Worm (Caenorhabditis elegans): ENCODE measurements around the gene F13A2.3.

F13A2.3 gene

ce11 chrV:4396257-4396656, at the start of gene F13A2.3:
TSS of gene F13A2.3 (minus strand) at chrV:4396357.
- no peak for TF ChIP-seq lin-14 (GFP tag; optimal IDR thresholded peaks at IDR 0.05)

ce11 chrV:4442749-4443381, 46.7 kb upstream of the F13A2.3 start, which contains the start of gene rft-1:
TSS of gene rft-1 (minus strand) at chrV:4443223.
- TF ChIP-seq lin-35 (GFP tag; optimal IDR thresholded peaks at IDR 0.05) (peak in 1 of 2 experiments; percentile 21), nhr-20 (tag; optimal IDR thresholded peaks at IDR 0.05) (peak; percentile 23), sox-4 (tag; optimal IDR thresholded peaks at IDR 0.05) (no peak), efl-1 (optimal IDR thresholded peaks at IDR 0.05) (no peak), efl-1 (GFP tag; optimal IDR thresholded peaks at IDR 0.05 in 1 of 2) (peak in 1 of 2 experiments; percentile 88)

ce11 chrV:4437215-4437614, 41.1 kb upstream of the F13A2.3 start:
- TF ChIP-seq zip-4 (GFP tag; optimal IDR thresholded peaks at IDR 0.05) (no peak), blmp-1 (tag; optimal IDR thresholded peaks at IDR 0.05) (peak; percentile 59), vab-15 (tag; optimal IDR thresholded peaks at IDR 0.05) (no peak), C16A3.4 (tag; optimal IDR thresholded peaks at IDR 0.05) (no peak), nhr-84 (tag; optimal IDR thresholded peaks at IDR 0.05) (no peak)

ce11 chrV:4435411-4435981, 39.3 kb upstream of the F13A2.3 start, which contains the start of gene Y47D7A.13:
TSS of gene Y47D7A.13 (minus strand) at chrV:4435927.
- TF ChIP-seq ztf-4 (tag; optimal IDR thresholded peaks at IDR 0.05), result no peak
- TF ChIP-seq ama-1 (optimal IDR thresholded peaks at IDR 0.05), result no peak
- peak; percentile 52 for TF ChIP-seq ceh-8 (GFP tag; optimal IDR thresholded peaks at IDR 0.05)

- TF ChIP-seq ceh-8 (GFP tag; optimal IDR thresholded peaks at IDR 0.05), result peak; percentile 62
- no peak for TF ChIP-seq C34B4.2 (tag; optimal IDR thresholded peaks at IDR 0.05)
Measured at ce11 chrV:4432783-4433237, 36.7 kb upstream of the F13A2.3 start, which contains the start of gene Y47D7A.15. TSS of gene Y47D7A.15 (minus strand) at chrV:4433187.

- TF ChIP-seq mep-1 (tag; optimal IDR thresholded peaks at IDR 0.05) (no peak), F16B12.6 (tag; optimal IDR thresholded peaks at IDR 0.05) (no peak), rnt-1 (tag; optimal IDR thresholded peaks at IDR 0.05) (no peak), Y116A8C.19 (tag; optimal IDR thresholded peaks at IDR 0.05; ENCODE audit: borderline replicate concordance) (no peak), ces-1 (GFP tag; optimal IDR thresholded peaks at IDR 0.05) (no peak), nhr-76 (tag; optimal IDR thresholded peaks at IDR 0.05) (no peak), hpl-2 (GFP tag; optimal IDR thresholded peaks at IDR 0.05) (no peak), elt-3 (tag; optimal IDR thresholded peaks at IDR 0.05) (no peak), lin-13 (GFP tag; optimal IDR thresholded peaks at IDR 0.05) (no peak), nhr-90 (tag; optimal IDR thresholded peaks at IDR 0.05; ENCODE audit: poor library complexity) (no peak), xbp-1 (tag; optimal IDR thresholded peaks at IDR 0.05) (no peak), ets-5 (GFP tag; IDR thresholded peaks at IDR 0.05) (no peak), unc-62 (GFP tag; optimal IDR thresholded peaks at IDR 0.05) (no peak), grh-1 (GFP tag; IDR thresholded peaks at IDR 0.05) (no peak)
Measured at ce11 chrV:4429576-4429975, 33.4 kb upstream of the F13A2.3 start, which contains the start of gene Y47D7A.12. TSS of gene Y47D7A.12 (minus strand) at chrV:4429676.

ce11 chrV:4428202-4428601, 32.0 kb upstream of the F13A2.3 start, which contains the start of gene Y47D7A.11:
TSS of gene Y47D7A.11 (minus strand) at chrV:4428302.
- TF ChIP-seq hlh-17 (GFP tag; optimal IDR thresholded peaks at IDR 0.05; ENCODE audit: borderline replicate concordance) (no peak), xbp-1 (tag; optimal IDR thresholded peaks at IDR 0.05) (no peak), nhr-71 (tag; optimal IDR thresholded peaks at IDR 0.05) (no peak), tbx-2 (tag; optimal IDR thresholded peaks at IDR 0.05) (no peak), lin-13 (GFP tag; optimal IDR thresholded peaks at IDR 0.05) (no peak), ceh-90 (tag; optimal IDR thresholded peaks at IDR 0.05) (no peak), egl-13 (tag; optimal IDR thresholded peaks at IDR 0.05) (no peak), aha-1 (tag; optimal IDR thresholded peaks at IDR 0.05) (no peak), nhr-19 (GFP tag; conservative IDR thresholded peaks at IDR 0.05) (no peak), ama-1 (optimal IDR thresholded peaks at IDR 0.05) (no peak), swsn-7 (tag; optimal IDR thresholded peaks at IDR 0.05) (no peak), nhr-28 (tag; optimal IDR thresholded peaks at IDR 0.05) (no peak)

Data from whole organism, L1 larva.